Fruit fly (Drosophila melanogaster) whole organism, adult: ENCODE measurements around the gene Pex2.
A peak's percentile ranks its signal among the peaks of the same experiment; 100 is the strongest.

Source experiments
- CG11617 ChIP-seq: fragments of 200-800 bp; sonication (Bioruptor generic); optimal IDR thresholded peaks from 2 replicates; lab custom pipeline; 2017; ENCODE audit warnings: mild to moderate bottlenecking, missing biosample characterization, missing genetic modification reagents, missing genetic modification characterization
- CG12768 ChIP-seq: fragments of 200-800 bp; sonication (Bioruptor generic); optimal IDR thresholded peaks from 2 replicates; lab custom pipeline; 2017; ENCODE audit warnings: missing biosample characterization, missing genetic modification characterization, mild to moderate bottlenecking, moderate library complexity, missing genetic modification reagents
- CG14711 ChIP-seq: fragments of 200-800 bp; sonication (Bioruptor generic); optimal IDR thresholded peaks from 2 replicates; lab custom pipeline; 2018; ENCODE audit warnings: missing biosample characterization, mild to moderate bottlenecking, missing genetic modification characterization, moderate library complexity
- CG1620 ChIP-seq: fragments of 200-800 bp; sonication (Bioruptor generic); optimal IDR thresholded peaks from 2 replicates; lab custom pipeline; 2016; ENCODE audit warnings: missing biosample characterization, missing genetic modification characterization
- CG33017 ChIP-seq: fragments of 200-800 bp; sonication (Bioruptor generic); optimal IDR thresholded peaks from 2 replicates; lab custom pipeline; 2018; ENCODE audit warnings: missing biosample characterization, mild to moderate bottlenecking, missing genetic modification characterization, moderate library complexity
- CG5204 ChIP-seq: fragments of 200-800 bp; sonication (Bioruptor generic); optimal IDR thresholded peaks from 2 replicates; lab custom pipeline; 2016; ENCODE audit warnings: missing biosample characterization, missing genetic modification characterization
- CG7045 ChIP-seq: fragments of 200-800 bp; sonication (Bioruptor generic); optimal IDR thresholded peaks from 2 replicates; lab custom pipeline; 2017; ENCODE audit warnings: missing biosample characterization, mild to moderate bottlenecking, missing genetic modification characterization
- CG7101 ChIP-seq: fragments of 200-800 bp; sonication (Bioruptor generic); optimal IDR thresholded peaks from 2 replicates; lab custom pipeline; 2018; ENCODE audit warnings: missing biosample characterization, mild to moderate bottlenecking, missing genetic modification characterization, moderate library complexity
- Clk ChIP-seq: fragments of 200-800 bp; sonication (Bioruptor generic); optimal IDR thresholded peaks from 2 replicates; lab custom pipeline; 2017; ENCODE audit warnings: missing biosample characterization, missing genetic modification characterization
- Crg-1 ChIP-seq: fragments of 200-800 bp; sonication (Bioruptor generic); optimal IDR thresholded peaks from 2 replicates; lab custom pipeline; 2016; ENCODE audit warnings: missing biosample characterization, missing genetic modification characterization
- Hr96 ChIP-seq: fragments of 200-800 bp; sonication (Bioruptor generic); optimal IDR thresholded peaks from 2 replicates; lab custom pipeline; 2016; ENCODE audit warnings: missing biosample characterization, missing genetic modification characterization
- Mnt ChIP-seq: fragments of 200-800 bp; sonication (Bioruptor generic); optimal IDR thresholded peaks from 2 replicates; lab custom pipeline; 2016; ENCODE audit warnings: missing biosample characterization, mild to moderate bottlenecking, missing genetic modification characterization
- bab1 ChIP-seq: fragments of 200-800 bp; sonication (Bioruptor generic); optimal IDR thresholded peaks from 3 replicates; lab custom pipeline; 2019; ENCODE audit warnings: missing biosample characterization, mild to moderate bottlenecking, missing genetic modification characterization, moderate library complexity
- cic ChIP-seq: fragments of 200-800 bp; sonication (Bioruptor generic); optimal IDR thresholded peaks from 2 replicates; lab custom pipeline; 2017; ENCODE audit warnings: missing biosample characterization, mild to moderate bottlenecking, missing genetic modification characterization, moderate library complexity
- cnc ChIP-seq, 2 experiments: fragments of >200 bp; optimal IDR thresholded peaks; 2 replicates each; lab custom pipeline; 2017
- kay ChIP-seq: fragments of 200-800 bp; sonication (Bioruptor generic); peaks from one replicate; lab custom pipeline; 2016; ENCODE audit warnings: missing biosample characterization, missing genetic modification characterization, borderline replicate concordance
- ovo ChIP-seq: fragments of 200-800 bp; sonication (Bioruptor generic); optimal IDR thresholded peaks from 2 replicates; lab custom pipeline; 2016; ENCODE audit warnings: missing biosample characterization, missing genetic modification characterization
- pad ChIP-seq: fragments of 200-800 bp; sonication (Bioruptor generic); optimal IDR thresholded peaks from 3 replicates; lab custom pipeline; 2017; ENCODE audit warnings: missing biosample characterization, missing genetic modification characterization, mild to moderate bottlenecking, moderate library complexity, missing genetic modification reagents
- tj ChIP-seq: fragments of 200-800 bp; sonication (Bioruptor generic); optimal IDR thresholded peaks from 3 replicates; lab custom pipeline; 2017; ENCODE audit warnings: missing biosample characterization, mild to moderate bottlenecking, missing genetic modification characterization, moderate library complexity
- toe ChIP-seq: fragments of 200-800 bp; sonication (Bioruptor generic); optimal IDR thresholded peaks from 2 replicates; lab custom pipeline; 2016; ENCODE audit warnings: missing biosample characterization, missing genetic modification characterization

Gene Pex2

DNA sequence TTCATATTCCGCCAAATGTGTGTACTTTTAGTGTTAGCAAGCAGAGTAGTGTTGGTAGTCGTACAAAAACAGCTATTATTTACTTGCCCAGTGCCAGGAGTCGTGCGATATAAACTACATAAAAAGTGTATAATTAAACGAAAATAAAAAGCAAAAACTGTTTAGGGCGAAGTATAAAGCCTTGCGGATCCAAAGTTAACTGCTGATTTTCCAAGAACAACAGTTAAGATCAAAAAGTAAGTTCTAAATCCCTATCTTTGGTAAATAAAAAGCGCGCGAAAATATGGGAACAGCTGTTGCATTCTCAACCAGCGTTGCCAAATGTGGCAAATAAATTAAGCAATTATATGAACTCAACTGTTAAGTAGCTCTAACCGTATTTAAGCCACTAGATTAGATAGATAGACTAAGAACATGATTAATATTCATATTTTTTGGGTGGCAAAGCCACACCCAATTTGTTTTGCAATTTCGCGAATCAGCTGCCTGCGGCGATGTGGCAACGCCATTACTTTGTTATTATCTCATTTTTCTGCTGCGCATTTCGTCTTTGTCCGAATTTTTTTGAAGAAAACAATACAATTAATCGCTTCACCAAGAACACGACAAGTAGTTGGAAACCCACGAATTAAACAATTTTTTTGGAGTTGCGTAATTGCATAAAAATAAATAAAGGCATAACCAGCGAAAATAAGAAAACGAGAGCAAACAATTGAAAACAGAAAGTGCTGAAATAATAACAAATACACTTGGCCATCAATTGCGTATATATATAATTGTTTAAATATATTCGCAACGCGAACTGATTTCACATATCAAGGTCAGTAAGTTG lies 1.6 kb downstream of the Pex2 start, which contains the start of the genes Prim1 and CG7083:
TSS of gene Prim1 (plus strand) at position 51 of the 832 bp plus-strand sequence.
TSS of gene CG7083 (plus strand) at position 522 of the 832 bp plus-strand sequence.
- TF ChIP-seq kay (GFP tag; lab: Kevin White, UChicago) (peak; percentile 59), CG7101 (tag; lab: Kevin White, UChicago) (peak; percentile 79), CG33017 (peak; percentile 38), Crg-1 (GFP tag; lab: Kevin White, UChicago) (peak; percentile 78), toe (GFP tag; lab: Kevin White, UChicago) (peak; percentile 83), CG7045 (GFP tag; lab: Kevin White, UChicago) (peak; percentile 67), CG14711 (tag; lab: Kevin White, UChicago) (peak; percentile 56), Clk (GFP tag; lab: Kevin White, UChicago) (no peak), CG5204 (peak; percentile 86), bab1 (GFP tag; lab: Kevin White, UChicago) (peak; percentile 69), CG12768 (GFP tag; lab: Kevin White, UChicago) (peak; percentile 79), tj (GFP tag; lab: Kevin White, UChicago) (peak; percentile 41), cic (GFP tag; lab: Kevin White, UChicago) (peak; percentile 30), CG11617 (GFP tag; lab: Kevin White, UChicago) (peak; percentile 85), ovo (GFP tag; lab: Kevin White, UChicago) (peak; percentile 50), cnc (optimal IDR thresholded peaks at IDR 0.05; lab: Kevin White, UChicago) (no peak), CG1620 (peak; percentile 85), pad (GFP tag; lab: Kevin White, UChicago) (peak; percentile 60), Hr96 (GFP tag; lab: Kevin White, UChicago) (peak; percentile 74), Mnt (GFP tag; lab: Kevin White, UChicago) (peak; percentile 67)

DNA sequence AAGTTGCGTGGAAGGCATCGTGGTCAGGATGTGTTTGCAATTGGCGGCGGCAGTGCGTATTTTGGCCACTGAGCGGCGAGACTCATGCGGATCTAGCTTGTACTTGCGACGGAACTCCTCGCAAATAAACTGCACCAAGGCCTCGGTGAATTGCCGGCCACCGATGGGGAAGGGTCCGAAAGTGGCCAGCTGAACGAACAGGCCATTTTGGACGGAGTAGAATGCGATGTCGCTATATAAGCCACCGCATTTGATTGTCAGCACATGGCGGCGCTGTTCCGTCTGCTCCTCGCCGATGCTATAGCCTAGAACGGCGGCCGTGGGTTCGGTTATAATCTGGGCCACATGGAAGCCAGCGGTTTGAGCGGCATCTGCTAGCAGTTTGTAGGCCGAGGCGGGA lies 6.3 kb downstream of the Pex2 start:
- no peak for TF ChIP-seq toe (GFP tag; lab: Kevin White, UChicago)
- TF ChIP-seq ovo (GFP tag; lab: Kevin White, UChicago) = no peak
- no peak for TF ChIP-seq kay (GFP tag; lab: Kevin White, UChicago)
- TF ChIP-seq CG12768 (GFP tag; lab: Kevin White, UChicago) = no peak
- TF ChIP-seq tj (GFP tag; lab: Kevin White, UChicago) = no peak
- no peak for TF ChIP-seq Mnt (GFP tag; lab: Kevin White, UChicago)
- no peak for TF ChIP-seq CG14711 (tag; lab: Kevin White, UChicago)
- no peak for TF ChIP-seq cic (GFP tag; lab: Kevin White, UChicago)
- TF ChIP-seq pad (GFP tag; lab: Kevin White, UChicago) = no peak
- TF ChIP-seq bab1 (GFP tag; lab: Kevin White, UChicago) = no peak
- no peak for TF ChIP-seq CG33017
- no peak for TF ChIP-seq CG1620
- no peak for TF ChIP-seq CG7045 (GFP tag; lab: Kevin White, UChicago)
- TF ChIP-seq CG5204 = no peak
- TF ChIP-seq Clk (GFP tag; lab: Kevin White, UChicago) = no peak

DNA sequence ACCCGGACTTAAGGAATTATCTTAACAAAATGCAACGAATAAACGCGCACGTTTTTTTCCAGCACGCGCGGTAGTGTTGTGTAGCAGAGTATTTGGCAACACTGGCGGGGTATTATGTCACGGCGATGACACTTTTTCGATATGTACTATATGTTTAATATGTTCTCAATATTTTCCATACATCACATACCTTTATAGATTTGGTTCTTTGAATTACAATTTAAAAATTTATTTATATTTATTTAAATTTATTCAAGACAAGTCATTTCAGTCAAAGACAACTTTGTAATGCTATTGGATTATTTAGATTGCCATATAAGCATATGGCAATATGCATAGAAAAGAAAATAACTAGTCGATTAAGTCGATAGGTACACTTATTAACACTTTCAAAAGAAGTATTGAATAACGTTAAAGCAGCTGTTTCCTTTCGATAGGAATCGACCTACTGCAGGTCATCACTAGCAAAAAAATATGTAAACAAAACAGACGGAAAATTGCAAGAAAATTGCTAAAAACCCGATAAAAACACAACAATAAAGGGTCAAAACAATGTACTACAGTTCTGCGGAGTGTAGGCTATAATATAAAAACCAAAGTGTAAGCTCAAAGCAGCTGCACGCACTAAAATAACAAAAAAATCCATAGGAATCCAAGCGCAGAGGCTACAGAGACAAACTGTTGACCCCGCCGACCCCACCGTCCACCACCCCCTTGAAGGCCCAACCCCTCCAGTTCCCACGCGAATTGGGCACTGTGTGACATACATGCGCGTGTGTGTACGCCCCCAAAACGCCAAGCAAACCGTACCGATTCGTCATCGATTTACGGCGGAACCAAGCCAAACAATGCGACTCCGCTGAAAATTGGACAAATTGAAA lies 7.5 kb downstream of the Pex2 start, which contains the start of the genes CG7182 and GAPcenA:
TSS of gene CG7182 (minus strand) at position 283 of the 881 bp plus-strand sequence.
TSS of gene GAPcenA (plus strand) at position 462 of the 881 bp plus-strand sequence.
- TF ChIP-seq pad (GFP tag; lab: Kevin White, UChicago) (peak; percentile 81), cic (GFP tag; lab: Kevin White, UChicago) (no peak), kay (GFP tag; lab: Kevin White, UChicago) (no peak), CG12768 (GFP tag; lab: Kevin White, UChicago) (peak; percentile 76), CG5204 (no peak), tj (GFP tag; lab: Kevin White, UChicago) (peak; percentile 62), CG1620 (peak; percentile 79), Hr96 (GFP tag; lab: Kevin White, UChicago) (peak; percentile 65), cnc (optimal IDR thresholded peaks at IDR 0.05; lab: Kevin White, UChicago) (no peak), CG14711 (tag; lab: Kevin White, UChicago) (peak; percentile 89), bab1 (GFP tag; lab: Kevin White, UChicago) (peak; percentile 80), CG7045 (GFP tag; lab: Kevin White, UChicago) (peak; percentile 80), toe (GFP tag; lab: Kevin White, UChicago) (peak; percentile 77), Crg-1 (GFP tag; lab: Kevin White, UChicago) (peak; percentile 68), CG11617 (GFP tag; lab: Kevin White, UChicago) (peak; percentile 88), ovo (GFP tag; lab: Kevin White, UChicago) (peak; percentile 50), Clk (GFP tag; lab: Kevin White, UChicago) (peak; percentile 56), Mnt (GFP tag; lab: Kevin White, UChicago) (peak; percentile 94), CG33017 (peak; percentile 83), CG7101 (tag; lab: Kevin White, UChicago) (peak; percentile 89)

DNA sequence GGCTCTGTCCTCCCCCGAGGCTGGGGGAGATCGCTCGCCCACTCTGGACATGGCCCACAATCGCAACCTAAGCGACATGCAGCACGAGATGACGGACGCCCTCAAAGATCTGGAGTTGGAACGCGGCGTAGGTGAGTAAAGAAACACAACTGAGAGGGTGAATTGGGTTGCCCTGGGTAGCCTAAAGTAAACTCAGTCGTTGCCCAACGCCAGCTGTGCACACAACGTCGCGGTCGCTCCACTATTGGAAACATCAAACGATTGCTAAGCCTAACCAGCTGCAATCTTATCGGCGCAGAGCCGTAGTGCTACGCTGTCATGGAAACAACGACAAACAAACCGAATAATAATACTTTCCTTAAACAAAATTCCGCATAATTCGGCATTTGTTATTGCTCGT lies 8.5 kb downstream of the Pex2 start:
- TF ChIP-seq CG1620 (no peak), cnc (optimal IDR thresholded peaks at IDR 0.05; lab: Kevin White, UChicago) (no peak), Hr96 (GFP tag; lab: Kevin White, UChicago) (no peak), CG14711 (tag; lab: Kevin White, UChicago) (no peak), CG7045 (GFP tag; lab: Kevin White, UChicago) (no peak), CG7101 (tag; lab: Kevin White, UChicago) (peak; percentile 16)
